Fruit fly (Drosophila melanogaster) whole organism, embryonic: ENCODE results near the gene CG46464.

Experiments used
- B-H2 ChIP-seq: fragments of 200-800 bp; sonication (Bioruptor generic); optimal IDR thresholded peaks from 2 replicates; lab custom pipeline; 2018; ENCODE audit warnings: missing biosample characterization, mild to moderate bottlenecking, missing genetic modification characterization
- CG10274 ChIP-seq: fragments of 200-800 bp; sonication (Bioruptor generic); optimal IDR thresholded peaks from 3 replicates; lab custom pipeline; 2017; ENCODE audit warnings: missing biosample characterization, mild to moderate bottlenecking, missing genetic modification characterization
- CG12744 ChIP-seq: fragments of 200-800 bp; sonication (Bioruptor generic); optimal IDR thresholded peaks from 2 replicates; lab custom pipeline; 2016; ENCODE audit warnings: missing biosample characterization, missing genetic modification characterization
- CG12769 ChIP-seq: fragments of 200-800 bp; sonication (Bioruptor generic); optimal IDR thresholded peaks from 2 replicates; lab custom pipeline; 2019; ENCODE audit warnings: missing biosample characterization, mild to moderate bottlenecking, missing genetic modification characterization, moderate library complexity
- CG14014 ChIP-seq: fragments of 200-800 bp; sonication (Bioruptor generic); IDR thresholded peaks from 2 replicates; pipeline ENCODE4 v1.3.6; 2022; ENCODE audit warnings: missing biosample characterization, missing genetic modification characterization
- CG15601 ChIP-seq: fragments of 200-800 bp; sonication (Bioruptor generic); optimal IDR thresholded peaks from 3 replicates; lab custom pipeline; 2019; ENCODE audit warnings: missing biosample characterization, mild to moderate bottlenecking, missing genetic modification characterization, moderate library complexity
- CG1603 ChIP-seq: fragments of 200-800 bp; sonication (Bioruptor generic); optimal IDR thresholded peaks from 2 replicates; lab custom pipeline; 2019; ENCODE audit warnings: missing biosample characterization, mild to moderate bottlenecking, missing genetic modification characterization, moderate library complexity
- CG1832 ChIP-seq: fragments of 200-800 bp; sonication (Bioruptor generic); optimal IDR thresholded peaks from 2 replicates; lab custom pipeline; 2017; ENCODE audit warnings: missing biosample characterization, mild to moderate bottlenecking, missing genetic modification characterization, inconsistent platforms
- CG30431 ChIP-seq: fragments of 200-800 bp; sonication (Bioruptor generic); optimal IDR thresholded peaks from 2 replicates; lab custom pipeline; 2017; ENCODE audit warnings: missing biosample characterization, missing genetic modification characterization
- CG31365 ChIP-seq: fragments of 200-800 bp; sonication (Bioruptor generic); optimal IDR thresholded peaks from 2 replicates; lab custom pipeline; 2018; ENCODE audit warnings: missing biosample characterization, mild to moderate bottlenecking, missing genetic modification characterization
- CG32772 ChIP-seq: fragments of 200-800 bp; sonication (Bioruptor generic); IDR thresholded peaks from 2 replicates; pipeline ENCODE4 v1.3.6; 2022; ENCODE audit warnings: missing biosample characterization, missing genetic modification characterization
- CG3281 ChIP-seq: fragments of 200-800 bp; sonication (Bioruptor generic); optimal IDR thresholded peaks from 3 replicates; lab custom pipeline; 2017; ENCODE audit warnings: missing biosample characterization, mild to moderate bottlenecking, missing genetic modification characterization
- CG3407 ChIP-seq: fragments of 200-800 bp; sonication (Bioruptor generic); optimal IDR thresholded peaks from 2 replicates; lab custom pipeline; 2018; ENCODE audit warnings: missing biosample characterization, mild to moderate bottlenecking, missing genetic modification characterization
- CG3838 ChIP-seq: fragments of 200-800 bp; sonication (Bioruptor generic); optimal IDR thresholded peaks from 3 replicates; lab custom pipeline; 2016; ENCODE audit warnings: missing biosample characterization, missing genetic modification characterization
- CG3847 ChIP-seq: fragments of 200-800 bp; sonication (Bioruptor generic); IDR thresholded peaks from 2 replicates; pipeline ENCODE4 v1.3.6; 2022; ENCODE audit warnings: missing biosample characterization, missing genetic modification characterization
- CG43689 ChIP-seq: fragments of 200-800 bp; sonication (Bioruptor generic); IDR thresholded peaks from 2 replicates; pipeline ENCODE4 v1.3.6; 2022; ENCODE audit warnings: missing biosample characterization, missing genetic modification characterization
- CG6683 ChIP-seq: fragments of 200-800 bp; sonication (Bioruptor generic); optimal IDR thresholded peaks from 2 replicates; lab custom pipeline; 2017; ENCODE audit warnings: missing biosample characterization, mild to moderate bottlenecking, missing genetic modification characterization, missing genetic modification reagents
- CG6854 ChIP-seq: fragments of 200-800 bp; sonication (Bioruptor generic); optimal IDR thresholded peaks from 3 replicates; lab custom pipeline; 2017; ENCODE audit warnings: missing biosample characterization, mild to moderate bottlenecking, missing genetic modification characterization
- CG7745 ChIP-seq: fragments of 200-800 bp; sonication (Bioruptor generic); optimal IDR thresholded peaks from 2 replicates; lab custom pipeline; 2018; ENCODE audit warnings: missing biosample characterization, mild to moderate bottlenecking, missing genetic modification characterization, moderate library complexity
- CG8478 ChIP-seq: fragments of >200 bp; optimal IDR thresholded peaks from 2 replicates; lab custom pipeline; 2018
- CG9215 ChIP-seq: fragments of 200-800 bp; sonication (Bioruptor generic); IDR thresholded peaks from 2 replicates; pipeline ENCODE4 v1.3.6; 2022; ENCODE audit warnings: missing biosample characterization, missing genetic modification characterization
- CG9797 ChIP-seq: fragments of 200-800 bp; sonication (Bioruptor generic); optimal IDR thresholded peaks from 3 replicates; lab custom pipeline; 2018; ENCODE audit warnings: missing biosample characterization, mild to moderate bottlenecking, missing genetic modification characterization
- CHES-1-like ChIP-seq: fragments of 200-800 bp; sonication (Bioruptor generic); optimal IDR thresholded peaks from 2 replicates; lab custom pipeline; 2016; ENCODE audit warnings: missing biosample characterization, missing genetic modification characterization
- Dref ChIP-seq: fragments of 200-800 bp; sonication (Bioruptor generic); IDR thresholded peaks from 2 replicates; pipeline ENCODE4 v1.3.6; 2022; ENCODE audit warnings: missing biosample characterization, missing genetic modification characterization
- Drgx ChIP-seq: fragments of 200-800 bp; sonication (Bioruptor generic); IDR thresholded peaks from 2 replicates; pipeline ENCODE4 v1.3.6; 2022; ENCODE audit warnings: missing biosample characterization, missing genetic modification characterization
- Ets97D ChIP-seq: fragments of 200-800 bp; sonication (Bioruptor generic); optimal IDR thresholded peaks from 3 replicates; lab custom pipeline; 2016; ENCODE audit warnings: missing biosample characterization, missing genetic modification characterization
- HHEX ChIP-seq: fragments of 200-800 bp; sonication (Bioruptor generic); optimal IDR thresholded peaks from 3 replicates; lab custom pipeline; 2017; ENCODE audit warnings: missing biosample characterization, mild to moderate bottlenecking, missing genetic modification characterization, missing genetic modification reagents
- Jarid2 ChIP-seq: fragments of 200-800 bp; sonication (Bioruptor generic); optimal IDR thresholded peaks from 3 replicates; lab custom pipeline; 2017; ENCODE audit warnings: mild to moderate bottlenecking, missing biosample characterization, missing genetic modification reagents, missing genetic modification characterization
- MBD-R2 ChIP-seq: fragments of 200-800 bp; sonication (Bioruptor generic); IDR thresholded peaks from 2 replicates; pipeline ENCODE4 v1.3.6; 2022; ENCODE audit warnings: missing biosample characterization, missing genetic modification characterization
- Neu2 ChIP-seq: fragments of 200-800 bp; sonication (Bioruptor generic); optimal IDR thresholded peaks from 3 replicates; lab custom pipeline; 2016; ENCODE audit warnings: missing biosample characterization, missing genetic modification characterization, borderline replicate concordance
- Nf-YC ChIP-seq: fragments of 200-800 bp; optimal IDR thresholded peaks from 3 replicates; lab custom pipeline; 2019; ENCODE audit warnings: missing biosample characterization, mild to moderate bottlenecking, missing genetic modification characterization, moderate library complexity
- Pdp1 ChIP-seq, 2 experiments: fragments of 200-800 bp; sonication (Bioruptor generic); optimal IDR thresholded peaks; 3 replicates each; lab custom pipeline; 2016; ENCODE audit warnings: missing biosample characterization in 2 of 2, missing genetic modification characterization in 2 of 2, mild to moderate bottlenecking in 1 of 2, moderate library complexity in 1 of 2
- Usf ChIP-seq: fragments of 200-800 bp; sonication (Bioruptor generic); optimal IDR thresholded peaks from 2 replicates; lab custom pipeline; 2017; ENCODE audit warnings: missing genotype, missing biosample characterization, missing genetic modification characterization
- ap ChIP-seq: fragments of 200-800 bp; sonication (Bioruptor generic); IDR thresholded peaks from 2 replicates; pipeline ENCODE4 v1.3.6; 2022; ENCODE audit warnings: missing biosample characterization, missing genetic modification characterization
- br ChIP-seq: fragments of >200 bp; optimal IDR thresholded peaks from 2 replicates; lab custom pipeline; 2017
- bsh ChIP-seq, 2 experiments: fragments of 200-800 bp; sonication (Bioruptor generic); optimal IDR thresholded peaks; 2 replicates each; lab custom pipeline; 2017 to 2018; ENCODE audit warnings: mild to moderate bottlenecking in 2 of 2, missing biosample characterization in 2 of 2, missing genetic modification characterization in 2 of 2, moderate library complexity in 1 of 2
- crc ChIP-seq: fragments of 200-800 bp; sonication (Bioruptor generic); optimal IDR thresholded peaks from 2 replicates; lab custom pipeline; 2016; ENCODE audit warnings: missing biosample characterization, missing genetic modification characterization
- crol ChIP-seq: fragments of 200-800 bp; sonication (Bioruptor generic); IDR thresholded peaks from 2 replicates; pipeline ENCODE4 v1.3.6; 2022; ENCODE audit warnings: missing biosample characterization, missing genetic modification characterization
- exex ChIP-seq: fragments of 200-800 bp; sonication (Bioruptor generic); optimal IDR thresholded peaks from 4 replicates; lab custom pipeline; 2018; ENCODE audit warnings: missing biosample characterization, mild to moderate bottlenecking, missing genetic modification characterization, moderate library complexity
- ftz-f1 ChIP-seq: fragments of 200-800 bp; sonication (Bioruptor generic); optimal IDR thresholded peaks from 2 replicates; lab custom pipeline; 2016; ENCODE audit warnings: missing biosample characterization, missing genetic modification characterization
- fu2 ChIP-seq: fragments of 200-800 bp; sonication (Bioruptor generic); optimal IDR thresholded peaks from 2 replicates; lab custom pipeline; 2016; ENCODE audit warnings: missing biosample characterization, missing genetic modification characterization
- gro ChIP-seq: fragments of 200-800 bp; sonication (Bioruptor generic); optimal IDR thresholded peaks from 2 replicates; lab custom pipeline; 2016; ENCODE audit warnings: missing biosample characterization, missing genetic modification characterization
- insv ChIP-seq, 2 experiments: fragments of 200-800 bp; sonication (Bioruptor generic); optimal IDR thresholded peaks; 3 replicates each; lab custom pipeline; 2016 to 2018; ENCODE audit warnings: missing biosample characterization in 2 of 2, missing genetic modification characterization in 2 of 2
- jigr1 ChIP-seq: fragments of 200-800 bp; sonication (Bioruptor generic); IDR thresholded peaks from 3 replicates; pipeline ENCODE4 v1.3.6; 2022; ENCODE audit warnings: missing biosample characterization, missing genetic modification characterization
- kni ChIP-seq: fragments of 200-800 bp; sonication (Bioruptor generic); optimal IDR thresholded peaks from 3 replicates; lab custom pipeline; 2017; ENCODE audit warnings: mild to moderate bottlenecking, missing biosample characterization, missing genetic modification reagents, missing genetic modification characterization
- sna ChIP-seq: fragments of 200-800 bp; sonication (Bioruptor generic); IDR thresholded peaks from 2 replicates; pipeline ENCODE4 v1.3.6; 2022; ENCODE audit warnings: missing biosample characterization, missing genetic modification characterization; ENCODE audit not compliant: partially characterized antibody
- stc ChIP-seq: fragments of 200-800 bp; sonication (Bioruptor generic); IDR thresholded peaks from 2 replicates; pipeline ENCODE4 v1.3.6; 2022; ENCODE audit warnings: missing biosample characterization, missing genetic modification characterization
- tgo ChIP-seq: fragments of 200-800 bp; sonication (Bioruptor generic); IDR thresholded peaks from 3 replicates; pipeline ENCODE4 v1.3.6; 2022; ENCODE audit warnings: missing biosample characterization, missing genetic modification characterization
- tll ChIP-seq, 2 experiments: fragments of 200-800 bp in 1 of 2; fragments of >200 bp in 1 of 2; sonication (Bioruptor generic) in 1 of 2; optimal IDR thresholded peaks; 2 replicates each; lab custom pipeline; 2017 to 2019; ENCODE audit warnings: missing biosample characterization in 2 of 2, missing genetic modification characterization in 2 of 2, mild to moderate bottlenecking in 1 of 2, moderate library complexity in 1 of 2
- twi ChIP-seq: fragments of 200-800 bp; optimal IDR thresholded peaks from 2 replicates; lab custom pipeline; 2019; ENCODE audit warnings: missing biosample characterization, mild to moderate bottlenecking, missing genetic modification characterization, moderate library complexity
- wek ChIP-seq: fragments of 200-800 bp; sonication (Bioruptor generic); optimal IDR thresholded peaks from 3 replicates; lab custom pipeline; 2018; ENCODE audit warnings: missing biosample characterization, mild to moderate bottlenecking, missing genetic modification characterization, moderate library complexity

Gene CG46464

dm6 chrX:17491184-17491583 lies 47.4 kb upstream of the CG46464 start (continued):
- TF ChIP-seq Usf (peak; percentile 2), CG1832 (GFP tag; lab: Kevin White, UChicago) (no peak), tgo (GFP tag; lab: Robert Waterston, UW) (peak; percentile 52), CHES-1-like (no peak), CG12744 (GFP tag; lab: Kevin White, UChicago) (peak; percentile 13), CG3281 (GFP tag; lab: Kevin White, UChicago) (peak; percentile 23), br (lab: Kevin White, UChicago) (no peak), twi (tag; lab: Kevin White, UChicago) (no peak), bsh (GFP tag; optimal IDR thresholded peaks at IDR 0.05; lab: Kevin White, UChicago) (peak; percentile 71 to 72), Nf-YC (tag; lab: Kevin White, UChicago) (no peak), Drgx (GFP tag; lab: Robert Waterston, UW) (peak; percentile 89), Neu2 (GFP tag; lab: Kevin White, UChicago) (no peak), ap (GFP tag; lab: Robert Waterston, UW) (peak; percentile 46), crol (GFP tag; lab: Robert Waterston, UW) (0 out of 2 replicates have a peak, but pooled peaks have one; percentile 14), sna (no peak), kni (GFP tag; lab: Kevin White, UChicago) (no peak), ftz-f1 (GFP tag; lab: Kevin White, UChicago) (no peak), Ets97D (GFP tag; lab: Kevin White, UChicago) (peak; percentile 8), tll (GFP tag; optimal IDR thresholded peaks at IDR 0.05; lab: Kevin White, UChicago) (no peak), Pdp1 (GFP tag; optimal IDR thresholded peaks at IDR 0.05; lab: Kevin White, UChicago) (peak; percentile 37 to 40), CG30431 (GFP tag; lab: Kevin White, UChicago) (peak; percentile 55), CG9215 (GFP tag; lab: Robert Waterston, UW) (0 out of 2 replicates have a peak, but pooled peaks have one; percentile 18), CG14014 (GFP tag; lab: Robert Waterston, UW) (no peak; the same call in 1 of the 2 replicates), CG6854 (no peak), CG8478 (lab: Kevin White, UChicago) (no peak), CG9797 (GFP tag; lab: Kevin White, UChicago) (no peak), fu2 (GFP tag; lab: Kevin White, UChicago) (no peak), CG3407 (GFP tag; lab: Kevin White, UChicago) (no peak), CG1603 (peak; percentile 59), CG3847 (GFP tag; lab: Robert Waterston, UW) (peak; percentile 19; the same call in 1 of the 2 replicates), CG43689 (no peak), stc (GFP tag; lab: Robert Waterston, UW) (peak; percentile 30; the same call in 1 of the 2 replicates), gro (GFP tag; lab: Kevin White, UChicago) (no peak), exex (no peak), Dref (GFP tag; lab: Robert Waterston, UW) (no peak), MBD-R2 (peak; percentile 15; the same call in 1 of the 2 replicates), CG12769 (tag; lab: Kevin White, UChicago) (peak; percentile 49), Jarid2 (GFP tag; lab: Kevin White, UChicago) (no peak), CG7745 (tag; lab: Kevin White, UChicago) (no peak), insv (GFP tag; optimal IDR thresholded peaks at IDR 0.05; lab: Kevin White, UChicago) (no peak), CG32772 (peak; percentile 56; the same call in 1 of the 2 replicates), CG10274 (no peak), wek (GFP tag; lab: Kevin White, UChicago) (no peak), CG31365 (tag; lab: Kevin White, UChicago) (no peak), HHEX (GFP tag; lab: Kevin White, UChicago) (peak; percentile 59), CG3838 (GFP tag; lab: Kevin White, UChicago) (no peak), CG15601 (tag; lab: Kevin White, UChicago) (peak; percentile 17), jigr1 (no peak), crc (no peak), B-H2 (no peak), CG6683 (GFP tag; lab: Kevin White, UChicago) (no peak)
